Fruit fly (Drosophila melanogaster): ENCODE data around the gene CG8870.

dm6 chr3R:13356960-13357359, 22.7 kb upstream of the CG8870 start:
- no peak for TF ChIP-seq CG9948 (tag; optimal IDR thresholded peaks at IDR 0.05)
- TF ChIP-seq Pif1B (GFP tag; optimal IDR thresholded peaks at IDR 0.05), result no peak
- no peak for TF ChIP-seq CG8301 (tag; optimal IDR thresholded peaks at IDR 0.05)
- TF ChIP-seq CG32121 (GFP tag; IDR thresholded peaks at IDR 0.05), result no peak
- no peak for TF ChIP-seq CG13204 (GFP tag; optimal IDR thresholded peaks at IDR 0.05)
- TF ChIP-seq EcR (GFP tag; optimal IDR thresholded peaks at IDR 0.05), result no peak
- no peak for TF ChIP-seq CG17806 (tag; optimal IDR thresholded peaks at IDR 0.05)
- TF ChIP-seq rn (GFP tag; IDR thresholded peaks at IDR 0.05), result no peak
- TF ChIP-seq CG34367 (tag; optimal IDR thresholded peaks at IDR 0.05), result no peak
- TF ChIP-seq fd96Ca (GFP tag; IDR thresholded peaks at IDR 0.05), result no peak
